Worm (Caenorhabditis elegans) whole organism, late embryonic: Measurements from ENCODE around the gene cpl-1.

Source experiments
- elt-2 ChIP-seq: sonication (generic microtip); optimal IDR thresholded peaks from 2 replicates; lab custom pipeline; 2016; ENCODE audit warnings: missing genetic modification reagents, missing genetic modification characterization, missing compliant biosample characterization
- pha-4 ChIP-seq: fragments of 150-350 bp; optimal IDR thresholded peaks from 2 replicates; lab custom pipeline; 2018; ENCODE audit warnings: missing biosample characterization, missing genetic modification reagents, missing genetic modification characterization
- ref-2 ChIP-seq: sonication (generic microtip); optimal IDR thresholded peaks from 2 replicates; lab custom pipeline; 2016; ENCODE audit warnings: missing genetic modification characterization, missing compliant biosample characterization
- tbx-7 ChIP-seq: sonication (generic microtip); optimal IDR thresholded peaks from 2 replicates; lab custom pipeline; 2016; ENCODE audit warnings: missing genotype, missing genetic modification characterization, missing compliant biosample characterization
- ttx-3 ChIP-seq: sonication (generic microtip); optimal IDR thresholded peaks from 2 replicates; lab custom pipeline; 2016; ENCODE audit warnings: missing genetic modification reagents, missing genetic modification characterization, missing compliant biosample characterization
- unc-55 ChIP-seq: sonication (generic microtip); optimal IDR thresholded peaks from 2 replicates; lab custom pipeline; 2017; ENCODE audit warnings: missing biosample characterization, missing genetic modification reagents, missing genetic modification characterization

DNA sequence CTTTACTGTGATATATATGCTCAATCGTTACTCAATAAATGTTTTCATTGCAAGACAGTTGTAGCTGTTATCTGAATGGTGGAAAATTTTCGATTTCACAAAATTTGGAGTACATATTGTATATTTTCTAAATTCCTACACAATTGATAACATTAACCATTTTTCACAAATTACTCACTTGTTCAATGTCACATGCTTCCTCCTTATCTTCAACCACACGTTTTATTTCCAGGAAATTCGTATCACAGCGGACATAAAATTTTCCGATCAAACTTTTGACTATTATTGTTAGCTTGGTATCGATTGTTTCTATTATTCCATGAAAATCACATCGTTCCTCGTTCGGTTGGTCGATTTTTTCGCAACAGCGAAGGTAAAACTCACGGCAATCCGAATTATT, 13.3 kb upstream of the cpl-1 start:
- TF ChIP-seq ttx-3 (tag; lab: Kevin White, UChicago) (no peak), tbx-7 (tag; lab: Kevin White, UChicago) (no peak), pha-4 (tag; lab: Kevin White, UChicago) (no peak), elt-2 (no peak), ref-2 (tag; lab: Kevin White, UChicago) (no peak), unc-55 (GFP tag; lab: Kevin White, UChicago) (no peak)
